Worm (Caenorhabditis elegans) whole organism, L2 larva: ENCODE results near the gene F54D8.10.

Experiments used
- R02D3.7 ChIP-seq: fragments of 150-350 bp; optimal IDR thresholded peaks from 2 replicates; lab custom pipeline; 2014; ENCODE audit warnings: missing biosample characterization, missing genetic modification characterization
- ama-1 ChIP-seq: fragments of 150-350 bp; optimal IDR thresholded peaks from 2 replicates; lab custom pipeline; 2018; ENCODE audit warnings: inconsistent platforms
- ceh-16 ChIP-seq: fragments of 150-350 bp; optimal IDR thresholded peaks from 2 replicates; lab custom pipeline; 2014; ENCODE audit warnings: missing biosample characterization, missing genetic modification characterization
- fos-1 ChIP-seq: fragments of 150-350 bp; optimal IDR thresholded peaks from 2 replicates; lab custom pipeline; 2014; ENCODE audit warnings: missing biosample characterization, missing genetic modification characterization
- lin-11 ChIP-seq: fragments of 150-350 bp; sonication (generic microtip); optimal IDR thresholded peaks from 2 replicates; lab custom pipeline; 2014; ENCODE audit warnings: missing biosample characterization, missing genetic modification characterization, inconsistent platforms, mixed read lengths
- lin-13 ChIP-seq: fragments of 150-350 bp; optimal IDR thresholded peaks from 2 replicates; lab custom pipeline; 2014; ENCODE audit warnings: missing biosample characterization, missing genetic modification reagents, missing genetic modification characterization
- nhr-10 ChIP-seq: sonication (generic microtip); optimal IDR thresholded peaks from 2 replicates; lab custom pipeline; 2017; ENCODE audit warnings: missing biosample characterization, missing genetic modification characterization
- nhr-23 ChIP-seq: fragments of 150-350 bp; optimal IDR thresholded peaks from 2 replicates; lab custom pipeline; 2014; ENCODE audit warnings: missing biosample characterization, missing genetic modification reagents, missing genetic modification characterization
- nhr-25 ChIP-seq: fragments of 150-350 bp; sonication (generic microtip); optimal IDR thresholded peaks from 3 replicates; lab custom pipeline; 2014; ENCODE audit warnings: missing biosample characterization, missing genetic modification characterization
- unc-62 ChIP-seq: fragments of 150-350 bp; optimal IDR thresholded peaks from 2 replicates; lab custom pipeline; 2014; ENCODE audit warnings: missing biosample characterization, missing genetic modification reagents, missing genetic modification characterization

DNA sequence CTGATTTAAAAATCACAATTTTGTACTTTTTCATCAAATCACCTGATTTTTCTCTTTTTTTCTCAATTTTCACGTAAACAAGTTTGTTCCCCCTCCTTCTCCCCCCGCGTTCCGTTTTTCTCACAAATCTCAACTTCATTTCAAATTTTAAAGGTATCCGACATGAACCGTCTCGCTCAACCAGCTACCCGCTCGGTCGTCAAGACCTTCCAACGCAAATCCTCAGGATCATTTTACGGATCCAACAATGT is 13.1 kb upstream of the F54D8.10 start, which contains the start of gene cox-6A:
- no peak for TF ChIP-seq lin-11 (tag; lab: Kevin White, UChicago)
- no peak for TF ChIP-seq nhr-23 (tag; lab: Kevin White, UChicago)
- TF ChIP-seq nhr-25 (tag; lab: Kevin White, UChicago) = no peak
- TF ChIP-seq ceh-16 = no peak
- TF ChIP-seq ama-1 = no peak
- no peak for TF ChIP-seq lin-13 (GFP tag; lab: Kevin White, UChicago)
- TF ChIP-seq nhr-10 (tag; lab: Kevin White, UChicago) = no peak
- no peak for TF ChIP-seq unc-62 (GFP tag; lab: Kevin White, UChicago)
- TF ChIP-seq R02D3.7 = no peak
- TF ChIP-seq fos-1 (tag; lab: Kevin White, UChicago) = no peak
